Fruit fly (Drosophila melanogaster): Measurements from ENCODE around the gene Wdr81.
"Not testable (repeated sequence)": the region's sequence is repeated elsewhere in the genome, so short reads cannot be mapped to it uniquely, and the experiment has no call there.

The Wdr81 gene

dm6 chr2L:12001132-12001531 lies 19.6 kb downstream of the Wdr81 start:
- TF ChIP-seq Hr78 (GFP tag; optimal IDR thresholded peaks at IDR 0.05): no peak
- TF ChIP-seq pan (optimal IDR thresholded peaks at IDR 0.05): no peak
- no peak for TF ChIP-seq CG32264 (GFP tag; optimal IDR thresholded peaks at IDR 0.05)
- no peak for TF ChIP-seq h (GFP tag; optimal IDR thresholded peaks at IDR 0.05)
- TF ChIP-seq usp (GFP tag; optimal IDR thresholded peaks at IDR 0.05): no peak
- TF ChIP-seq jim (GFP tag; optimal IDR thresholded peaks at IDR 0.05): no peak
- no peak for TF ChIP-seq dsf (GFP tag; optimal IDR thresholded peaks at IDR 0.05; ENCODE audit: borderline replicate concordance)
- no peak for TF ChIP-seq foxo (GFP tag; optimal IDR thresholded peaks at IDR 0.05)
- TF ChIP-seq CG9705 (GFP tag; optimal IDR thresholded peaks at IDR 0.05): no peak
- no peak for TF ChIP-seq sage (GFP tag; optimal IDR thresholded peaks at IDR 0.05)
- TF ChIP-seq Abd-B (GFP tag; optimal IDR thresholded peaks at IDR 0.05): no peak
- TF ChIP-seq Hnf4 (GFP tag; optimal IDR thresholded peaks at IDR 0.05): no peak
- no peak for TF ChIP-seq sv (GFP tag; optimal IDR thresholded peaks at IDR 0.05)
- no peak for TF ChIP-seq GATAd (GFP tag; optimal IDR thresholded peaks at IDR 0.05)
- no peak for TF ChIP-seq br (GFP tag; optimal IDR thresholded peaks at IDR 0.05)
- TF ChIP-seq fru (GFP tag; optimal IDR thresholded peaks at IDR 0.05): no peak
- TF ChIP-seq rgr (GFP tag; optimal IDR thresholded peaks at IDR 0.05): no peak

DNA sequence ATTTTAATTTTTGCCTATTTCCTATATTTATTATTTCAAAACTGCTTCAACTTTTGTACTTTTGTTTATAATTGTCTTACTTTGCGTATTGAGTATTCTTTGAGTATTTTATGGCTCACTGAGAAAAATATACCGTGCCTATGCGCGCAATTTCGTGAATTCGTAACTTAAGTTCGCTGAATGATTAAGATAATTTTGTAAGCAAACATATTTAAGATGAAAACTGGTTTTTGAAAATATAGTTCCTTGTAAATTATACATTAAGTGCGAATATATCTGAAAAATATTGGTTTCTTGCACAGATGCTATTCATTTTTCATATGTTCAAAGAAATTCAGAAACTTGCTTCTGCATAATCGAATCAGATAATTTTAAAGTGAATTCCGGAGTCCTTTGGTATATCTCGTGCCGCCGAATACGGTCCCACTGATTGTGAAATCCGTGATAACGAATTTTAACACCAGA lies 21.5 kb downstream of the Wdr81 start, which contains the start of the genes CG18787 and Nfs1:
CG18787 (minus strand) TSS at position 101 of the 465 bp plus-strand sequence.
Nfs1 (plus strand) TSS at position 415 of the 465 bp plus-strand sequence.
- not testable (repeated sequence) for TF ChIP-seq Dfd, jim, woc (GFP tag; optimal IDR thresholded peaks at IDR 0.05)

- TF ChIP-seq Myc (optimal IDR thresholded peaks at IDR 0.05); N (GFP tag; optimal IDR thresholded peaks at IDR 0.05); ey (GFP tag; optimal IDR thresholded peaks at IDR 0.05): not testable (repeated sequence)
These were observed 24.3 kb downstream of the Wdr81 start, which contains the start of gene Ada1-1 for dm6 chr2L:11996509-11996908. Ada1-1 (plus strand) TSS chr2L:11996809.

- TF ChIP-seq br (GFP tag; optimal IDR thresholded peaks at IDR 0.05); Dfd (GFP tag; optimal IDR thresholded peaks at IDR 0.05); Hr83 (GFP tag; optimal IDR thresholded peaks at IDR 0.05; ENCODE audit: poor library complexity, severe bottlenecking): not testable (repeated sequence)
These were observed 25.4 kb downstream of the Wdr81 start, which contains the start of the genes CG18789 and Qtzl for dm6 chr2L:11995332-11995790. CG18789 (minus strand) TSS chr2L:11995432. Qtzl (plus strand) TSS chr2L:11995740.

- TF ChIP-seq foxo (GFP tag; optimal IDR thresholded peaks at IDR 0.05); sv (GFP tag; optimal IDR thresholded peaks at IDR 0.05); Vsx2 (GFP tag; optimal IDR thresholded peaks at IDR 0.05; ENCODE audit: partially characterized antibody): not testable (repeated sequence)
These were observed 28.2 kb downstream of the Wdr81 start, which contains the start of gene Ada1-2 for dm6 chr2L:11992602-11993001. Ada1-2 (plus strand) TSS chr2L:11992902.

DNA sequence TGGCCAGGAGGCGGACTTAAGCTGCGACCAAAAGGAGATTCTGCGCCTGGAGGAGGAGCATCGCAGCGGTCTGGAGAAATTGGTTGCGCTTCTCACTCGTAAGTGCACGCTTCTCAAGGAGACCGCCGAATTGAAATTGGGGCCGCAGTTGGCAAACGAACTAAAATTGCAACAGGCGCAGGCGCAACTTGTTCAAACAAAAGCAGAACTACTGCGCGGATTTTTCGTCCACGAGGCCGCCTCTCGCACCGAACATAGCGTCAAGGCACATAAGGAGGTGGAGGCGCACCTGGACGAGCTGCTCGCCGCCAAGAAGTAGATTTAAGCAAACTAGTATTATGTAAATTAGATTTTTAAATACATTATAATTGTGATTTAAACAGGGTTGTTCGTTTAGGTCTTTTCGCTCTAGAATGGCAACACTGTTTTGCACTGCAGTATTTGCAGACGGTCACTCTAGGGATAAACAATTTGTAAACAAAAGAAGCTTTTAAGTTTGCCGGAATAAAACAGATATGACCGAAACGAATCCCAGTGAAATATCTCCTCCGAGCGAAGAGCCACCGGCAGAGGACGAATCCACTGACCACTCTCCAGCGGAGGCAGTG lies 30.2 kb downstream of the Wdr81 start, which contains the start of gene escl:
escl (plus strand) TSS at position 470 of the 608 bp plus-strand sequence.
- TF ChIP-seq sv (GFP tag; optimal IDR thresholded peaks at IDR 0.05) (no peak), dl (GFP tag; optimal IDR thresholded peaks at IDR 0.05; ENCODE audit: insufficient read depth in 1 of 2, partially characterized antibody in 2 of 2) (no peak), Myc (optimal IDR thresholded peaks at IDR 0.05) (peak; percentile 10)

DNA sequence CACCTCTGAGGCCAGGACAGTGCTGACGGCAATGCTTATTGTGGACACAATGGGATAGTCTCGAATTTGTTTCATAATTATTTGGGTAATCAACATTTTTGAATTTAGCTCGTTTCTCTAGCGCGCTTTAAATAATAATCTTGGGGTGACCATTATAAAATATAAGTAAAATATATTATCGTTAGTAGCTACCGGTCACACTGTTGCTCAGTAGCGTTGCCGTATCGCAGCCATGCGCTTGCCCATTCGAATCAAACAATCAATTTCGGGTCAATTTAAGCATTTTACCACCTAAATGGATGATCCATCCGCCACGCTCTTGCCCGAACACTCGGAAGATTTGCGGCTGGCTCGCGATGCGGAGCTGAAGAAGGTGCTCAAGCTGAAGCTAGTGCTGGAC lies 31.0 kb downstream of the Wdr81 start, which contains the start of the genes zuc and dgt2:
zuc (minus strand) TSS at position 154 of the 400 bp plus-strand sequence.
dgt2 (plus strand) TSS at position 208 of the 400 bp plus-strand sequence.
- TF ChIP-seq tai (GFP tag; optimal IDR thresholded peaks at IDR 0.05) (no peak), CrebA (GFP tag; optimal IDR thresholded peaks at IDR 0.05; ENCODE audit: borderline replicate concordance) (no peak), Dfd (GFP tag; optimal IDR thresholded peaks at IDR 0.05) (no peak), usp (GFP tag; optimal IDR thresholded peaks at IDR 0.05) (no peak), GATAd (GFP tag; optimal IDR thresholded peaks at IDR 0.05) (no peak), dsf (GFP tag; optimal IDR thresholded peaks at IDR 0.05; ENCODE audit: borderline replicate concordance) (no peak), Hr83 (GFP tag; optimal IDR thresholded peaks at IDR 0.05; ENCODE audit: poor library complexity, severe bottlenecking) (no peak), pan (optimal IDR thresholded peaks at IDR 0.05) (no peak), Hnf4 (GFP tag; optimal IDR thresholded peaks at IDR 0.05) (no peak), sage (GFP tag; optimal IDR thresholded peaks at IDR 0.05) (no peak), HLH106 (tag; optimal IDR thresholded peaks at IDR 0.05) (no peak), dmrt93B (GFP tag; optimal IDR thresholded peaks at IDR 0.05) (no peak)

Data from whole organism, wandering third instar larva.